Worm (Caenorhabditis elegans) whole organism, young adult: ENCODE data around the gene fbxc-22.

ENCODE experiments used
- D2030.7 ChIP-seq: fragments of 200-800 bp; sonication (Bioruptor generic); IDR thresholded peaks from 2 replicates; pipeline ENCODE4 v1.3.6; 2022; ENCODE audit warnings: missing genetic modification reagents, missing genetic modification characterization, missing compliant biosample characterization
- F10E7.11 ChIP-seq: sonication (generic microtip); optimal IDR thresholded peaks from 2 replicates; lab custom pipeline; 2017; ENCODE audit warnings: mild to moderate bottlenecking, missing genetic modification characterization, moderate library complexity, missing compliant biosample characterization
- F39B2.1 ChIP-seq: fragments of 200-800 bp; sonication (Bioruptor generic); IDR thresholded peaks from 2 replicates; pipeline ENCODE4 v1.3.6; 2022; ENCODE audit warnings: missing genetic modification reagents, missing genetic modification characterization, missing compliant biosample characterization
- F49E8.2 ChIP-seq: sonication (generic microtip); optimal IDR thresholded peaks from 3 replicates; lab custom pipeline; 2017; ENCODE audit warnings: missing genetic modification characterization, mild to moderate bottlenecking, missing compliant biosample characterization, antibody characterized with exemption, moderate library complexity; ENCODE audit not compliant: insufficient read depth
- F55B11.4 ChIP-seq: sonication (generic microtip); optimal IDR thresholded peaks from 2 replicates; lab custom pipeline; 2016; ENCODE audit warnings: missing compliant biosample characterization, missing genetic modification characterization, borderline replicate concordance; ENCODE audit not compliant: insufficient read depth
- F57A8.1 ChIP-seq: fragments of 200-800 bp; sonication (Bioruptor generic); optimal IDR thresholded peaks from 2 replicates; lab custom pipeline; 2018; ENCODE audit warnings: mild to moderate bottlenecking, missing genetic modification characterization, moderate library complexity, missing compliant biosample characterization
- F57C9.4 ChIP-seq: sonication (generic microtip); optimal IDR thresholded peaks from 2 replicates; lab custom pipeline; 2017; ENCODE audit warnings: mild to moderate bottlenecking, missing genetic modification characterization, missing compliant biosample characterization
- K12H6.12 ChIP-seq: fragments of 200-800 bp; sonication (Bioruptor generic); optimal IDR thresholded peaks from 2 replicates; lab custom pipeline; 2018; ENCODE audit warnings: mild to moderate bottlenecking, missing genetic modification characterization, missing compliant biosample characterization
- Y53G8AR.9 ChIP-seq: fragments of 200-800 bp; sonication (Bioruptor generic); conservative IDR thresholded peaks from 2 replicates; pipeline ENCODE4 v1.3.6; 2022; ENCODE audit warnings: missing genetic modification reagents, missing genetic modification characterization, missing compliant biosample characterization
- Y67H2A.10 ChIP-seq: fragments of 200-800 bp; sonication (Bioruptor generic); conservative IDR thresholded peaks from 2 replicates; pipeline ENCODE4 v1.3.6; 2022; ENCODE audit warnings: missing genetic modification reagents, missing genetic modification characterization, missing compliant biosample characterization
- Y79H2A.3 ChIP-seq: fragments of 200-800 bp; sonication (Bioruptor generic); conservative IDR thresholded peaks from 2 replicates; pipeline ENCODE4 v1.3.6; 2022; ENCODE audit warnings: missing genetic modification reagents, missing genetic modification characterization, missing compliant biosample characterization
- ZK185.1 ChIP-seq: sonication (generic microtip); optimal IDR thresholded peaks from 2 replicates; lab custom pipeline; 2016; ENCODE audit warnings: mild to moderate bottlenecking, missing genetic modification characterization, missing compliant biosample characterization; ENCODE audit not compliant: poor library complexity, severe bottlenecking
- aptf-3 ChIP-seq: fragments of 200-800 bp; sonication (Bioruptor generic); IDR thresholded peaks from 2 replicates; pipeline ENCODE4 v1.3.6; 2022; ENCODE audit warnings: missing genetic modification characterization, missing compliant biosample characterization
- athp-1 ChIP-seq: sonication (generic microtip); optimal IDR thresholded peaks from 2 replicates; lab custom pipeline; 2017; ENCODE audit warnings: mild to moderate bottlenecking, missing genetic modification characterization, missing compliant biosample characterization
- attf-6 ChIP-seq: fragments of 200-800 bp; sonication (Bioruptor generic); IDR thresholded peaks from 2 replicates; pipeline ENCODE4 v1.3.6; 2022; ENCODE audit warnings: missing genetic modification reagents, missing genetic modification characterization, missing compliant biosample characterization
- ccch-3 ChIP-seq: fragments of 200-800 bp; sonication (Bioruptor generic); optimal IDR thresholded peaks from 2 replicates; lab custom pipeline; 2018; ENCODE audit warnings: mild to moderate bottlenecking, missing genetic modification characterization, missing compliant biosample characterization
- cebp-1 ChIP-seq, 2 experiments: fragments of 200-800 bp in 1 of 2; sonication (Bioruptor generic) in 1 of 2; sonication (generic microtip) in 1 of 2; IDR thresholded peaks in 1 of 2; optimal IDR thresholded peaks in 1 of 2; 2 replicates each; pipeline versions ENCODE4 v1.3.6 to Lab custom; 2017 to 2022; ENCODE audit warnings: missing compliant biosample characterization in 2 of 2, missing genetic modification characterization in 2 of 2, mild to moderate bottlenecking in 1 of 2, missing genetic modification reagents in 1 of 2, moderate library complexity in 1 of 2
- ceh-27 ChIP-seq: fragments of 200-800 bp; sonication (Bioruptor generic); optimal IDR thresholded peaks from 2 replicates; lab custom pipeline; 2018; ENCODE audit warnings: mild to moderate bottlenecking, missing genetic modification characterization, moderate library complexity, missing compliant biosample characterization
- dox-1 ChIP-seq: fragments of 200-800 bp; sonication (Bioruptor generic); IDR thresholded peaks from 2 replicates; pipeline ENCODE4 v1.3.6; 2022; ENCODE audit warnings: missing genetic modification reagents, missing genetic modification characterization, missing compliant biosample characterization
- egl-44 ChIP-seq: fragments of 200-800 bp; sonication (Bioruptor generic); IDR thresholded peaks from 2 replicates; pipeline ENCODE4 v1.3.6; 2022; ENCODE audit warnings: missing genetic modification reagents, missing genetic modification characterization, missing compliant biosample characterization
- hmg-20 ChIP-seq: fragments of 200-800 bp; sonication (Bioruptor generic); IDR thresholded peaks from 2 replicates; pipeline ENCODE4 v1.3.6; 2022; ENCODE audit warnings: missing genetic modification reagents, missing genetic modification characterization, missing compliant biosample characterization
- hrde-1 ChIP-seq: sonication (generic microtip); optimal IDR thresholded peaks from 2 replicates; lab custom pipeline; 2016; ENCODE audit warnings: missing genetic modification characterization, mild to moderate bottlenecking, missing compliant biosample characterization, moderate library complexity, missing genotype, missing genetic modification reagents, borderline replicate concordance
- lin-35 ChIP-seq, 3 experiments: fragments of 150-350 bp in 2 of 3; sonication (generic microtip) in 1 of 3; optimal IDR thresholded peaks; 2 replicates each; lab custom pipeline; 2014 to 2018; ENCODE audit warnings: missing biosample characterization in 3 of 3, missing genetic modification characterization in 3 of 3, missing genetic modification reagents in 3 of 3
- lsl-1 ChIP-seq: fragments of 200-800 bp; sonication (Bioruptor generic); optimal IDR thresholded peaks from 2 replicates; lab custom pipeline; 2018; ENCODE audit warnings: mild to moderate bottlenecking, missing genetic modification characterization, moderate library complexity, missing compliant biosample characterization
- nfyb-1 ChIP-seq: fragments of 200-800 bp; sonication (Bioruptor generic); IDR thresholded peaks from 2 replicates; pipeline ENCODE4 v1.3.6; 2022; ENCODE audit warnings: missing genetic modification reagents, missing genetic modification characterization, missing compliant biosample characterization
- nhr-120 ChIP-seq: fragments of 200-800 bp; sonication (Bioruptor generic); IDR thresholded peaks from 2 replicates; pipeline ENCODE4 v1.3.6; 2022; ENCODE audit warnings: missing genetic modification characterization, missing compliant biosample characterization
- pha-4 ChIP-seq: fragments of 150-350 bp; sonication (generic microtip); optimal IDR thresholded peaks from 2 replicates; lab custom pipeline; 2014; ENCODE audit warnings: missing biosample characterization, missing genetic modification reagents, missing genetic modification characterization
- repo-1 ChIP-seq: sonication (generic microtip); optimal IDR thresholded peaks from 2 replicates; lab custom pipeline; 2017; ENCODE audit warnings: mild to moderate bottlenecking, missing genetic modification characterization, missing compliant biosample characterization
- sdz-38 ChIP-seq: sonication (generic microtip); optimal IDR thresholded peaks from 2 replicates; lab custom pipeline; 2016; ENCODE audit warnings: missing genotype, missing genetic modification characterization, missing compliant biosample characterization
- snpc-3.4 ChIP-seq: sonication (generic microtip); optimal IDR thresholded peaks from 2 replicates; lab custom pipeline; 2017; ENCODE audit warnings: missing genetic modification characterization, mild to moderate bottlenecking, missing compliant biosample characterization, antibody characterized with exemption, moderate library complexity, missing genotype, missing genetic modification reagents
- somi-1 ChIP-seq: fragments of 200-800 bp; sonication (Bioruptor generic); optimal IDR thresholded peaks from 2 replicates; lab custom pipeline; 2018; ENCODE audit warnings: mild to moderate bottlenecking, missing genetic modification characterization, missing compliant biosample characterization
- tbp1 ChIP-seq: fragments of 200-800 bp; sonication (Bioruptor generic); optimal IDR thresholded peaks from 2 replicates; lab custom pipeline; 2018; ENCODE audit warnings: mild to moderate bottlenecking, missing genetic modification characterization, missing compliant biosample characterization
- tbx-9 ChIP-seq: sonication (generic microtip); optimal IDR thresholded peaks from 2 replicates; lab custom pipeline; 2016; ENCODE audit warnings: borderline replicate concordance, missing genetic modification characterization, inconsistent platforms, missing compliant biosample characterization
- tlf-1 ChIP-seq: fragments of 200-800 bp; sonication (Bioruptor generic); optimal IDR thresholded peaks from 2 replicates; lab custom pipeline; 2018; ENCODE audit warnings: mild to moderate bottlenecking, missing genetic modification characterization, missing compliant biosample characterization
- xnd-1 ChIP-seq: sonication (generic microtip); optimal IDR thresholded peaks from 2 replicates; lab custom pipeline; 2016; ENCODE audit warnings: missing genotype, missing genetic modification reagents, missing genetic modification characterization, missing compliant biosample characterization
- zfh-2 ChIP-seq: fragments of 200-800 bp; sonication (Bioruptor generic); conservative IDR thresholded peaks from 2 replicates; pipeline ENCODE4 v1.3.6; 2022; ENCODE audit warnings: missing genetic modification reagents, missing genetic modification characterization, missing compliant biosample characterization
- zim-3 ChIP-seq: sonication (generic microtip); optimal IDR thresholded peaks from 2 replicates; lab custom pipeline; 2017; ENCODE audit warnings: mild to moderate bottlenecking, missing genetic modification characterization, moderate library complexity, missing compliant biosample characterization

The fbxc-22 gene

ce11 chrII:1650502-1650901 is 40.4 kb downstream of the fbxc-22 start, which contains the start of gene fbxb-20:
TSS of gene fbxb-20 (minus strand) at chrII:1650602.
- no peak for TF ChIP-seq zfh-2 (GFP tag; lab: Robert Waterston, UW)
- no peak for TF ChIP-seq tbp1
- TF ChIP-seq tbx-9 (tag; lab: Kevin White, UChicago): no peak
- TF ChIP-seq D2030.7 (GFP tag; lab: Robert Waterston, UW): no peak
- no peak for TF ChIP-seq Y53G8AR.9 (GFP tag; lab: Robert Waterston, UW)
- TF ChIP-seq sdz-38 (tag; lab: Kevin White, UChicago): no peak
- no peak for TF ChIP-seq aptf-3
- no peak for TF ChIP-seq lin-35 (GFP tag; optimal IDR thresholded peaks at IDR 0.05; lab: Kevin White, UChicago)
- TF ChIP-seq F10E7.11 (tag; lab: Kevin White, UChicago): no peak
- TF ChIP-seq egl-44: no peak
- TF ChIP-seq K12H6.12 (tag; lab: Kevin White, UChicago): no peak
- TF ChIP-seq zim-3 (tag; lab: Kevin White, UChicago): no peak
- TF ChIP-seq snpc-3.4 (tag; lab: Kevin White, UChicago): no peak
- no peak for TF ChIP-seq dox-1 (GFP tag; lab: Robert Waterston, UW)
- TF ChIP-seq repo-1 (tag; lab: Kevin White, UChicago): no peak
- no peak for TF ChIP-seq hrde-1 (tag; lab: Kevin White, UChicago)
- TF ChIP-seq F55B11.4 (tag; lab: Kevin White, UChicago): no peak
- TF ChIP-seq cebp-1 (GFP tag; IDR thresholded peaks at IDR 0.05; lab: Robert Waterston, UW): no peak
- no peak for TF ChIP-seq cebp-1 (tag; optimal IDR thresholded peaks at IDR 0.05; lab: Kevin White, UChicago)
- no peak for TF ChIP-seq nfyb-1 (GFP tag; lab: Robert Waterston, UW)

- TF ChIP-seq D2030.7 (GFP tag; lab: Robert Waterston, UW) (no peak), ZK185.1 (no peak), somi-1 (GFP tag; lab: Kevin White, UChicago) (no peak), ceh-27 (GFP tag; lab: Kevin White, UChicago) (no peak), ccch-3 (GFP tag; lab: Kevin White, UChicago) (no peak), nhr-120 (GFP tag; lab: Robert Waterston, UW) (no peak), pha-4 (tag; lab: Kevin White, UChicago) (no peak), lsl-1 (GFP tag; lab: Kevin White, UChicago) (no peak), hrde-1 (tag; lab: Kevin White, UChicago) (no peak)
Measured at ce11 chrII:1648768-1649167, 42.1 kb downstream of the fbxc-22 start, which contains the start of gene fbxb-21. TSS of gene fbxb-21 (minus strand) at chrII:1648868.

ce11 chrII:1646199-1646598 is 44.7 kb downstream of the fbxc-22 start, which contains the start of gene ZC204.17:
TSS of gene ZC204.17 (minus strand) at chrII:1646299.
- TF ChIP-seq K12H6.12 (tag; lab: Kevin White, UChicago) (no peak), attf-6 (GFP tag; lab: Robert Waterston, UW) (no peak), Y79H2A.3 (GFP tag; lab: Robert Waterston, UW) (no peak), athp-1 (tag; lab: Kevin White, UChicago) (no peak), F39B2.1 (no peak), F57C9.4 (tag; lab: Kevin White, UChicago) (no peak), F49E8.2 (tag; lab: Kevin White, UChicago) (no peak), tlf-1 (GFP tag; lab: Kevin White, UChicago) (no peak), xnd-1 (no peak), Y67H2A.10 (GFP tag; lab: Robert Waterston, UW) (no peak), nfyb-1 (GFP tag; lab: Robert Waterston, UW) (no peak), F55B11.4 (tag; lab: Kevin White, UChicago) (no peak), F57A8.1 (GFP tag; lab: Kevin White, UChicago) (no peak), ZK185.1 (no peak), repo-1 (tag; lab: Kevin White, UChicago) (no peak), hmg-20 (GFP tag; lab: Robert Waterston, UW) (no peak)
